Fruit fly (Drosophila melanogaster) whole organism, embryonic: ENCODE measurements around the gene Pdhb.

Experiments used
- Awh ChIP-seq: fragments of 200-800 bp; sonication (Bioruptor generic); IDR thresholded peaks from 2 replicates; pipeline ENCODE4, ENCODE4 v1.3.6; 2022; ENCODE audit warnings: missing biosample characterization, missing genetic modification characterization
- Bdp1 ChIP-seq: fragments of 200-800 bp; sonication (Bioruptor generic); optimal IDR thresholded peaks from 3 replicates; lab custom pipeline; 2016; ENCODE audit warnings: missing biosample characterization, missing genetic modification characterization
- CG12744 ChIP-seq: fragments of 200-800 bp; sonication (Bioruptor generic); optimal IDR thresholded peaks from 2 replicates; lab custom pipeline; 2016; ENCODE audit warnings: missing biosample characterization, missing genetic modification characterization
- CG12942 ChIP-seq: fragments of 200-800 bp; sonication (Bioruptor generic); optimal IDR thresholded peaks from 3 replicates; lab custom pipeline; 2016; ENCODE audit warnings: missing biosample characterization, missing genetic modification characterization
- CG15269 ChIP-seq: fragments of 200-800 bp; sonication (Bioruptor generic); optimal IDR thresholded peaks from 2 replicates; lab custom pipeline; 2018; ENCODE audit warnings: missing biosample characterization, mild to moderate bottlenecking, missing genetic modification characterization, moderate library complexity
- CG15479 ChIP-seq: fragments of 200-800 bp; sonication (Bioruptor generic); optimal IDR thresholded peaks from 3 replicates; lab custom pipeline; 2019; ENCODE audit warnings: missing biosample characterization, mild to moderate bottlenecking, missing genetic modification characterization, moderate library complexity
- CG17912 ChIP-seq: fragments of 200-800 bp; sonication (Bioruptor generic); optimal IDR thresholded peaks from 2 replicates; lab custom pipeline; 2018; ENCODE audit warnings: missing biosample characterization, mild to moderate bottlenecking, missing genetic modification characterization
- CG1832 ChIP-seq: fragments of 200-800 bp; sonication (Bioruptor generic); optimal IDR thresholded peaks from 2 replicates; lab custom pipeline; 2017; ENCODE audit warnings: missing biosample characterization, mild to moderate bottlenecking, missing genetic modification characterization, inconsistent platforms
- CG3065 ChIP-seq: fragments of 200-800 bp; sonication (Bioruptor generic); optimal IDR thresholded peaks from 2 replicates; lab custom pipeline; 2016; ENCODE audit warnings: missing biosample characterization, missing genetic modification characterization
- CG4360 ChIP-seq: fragments of 200-800 bp; sonication (Bioruptor generic); IDR thresholded peaks from 2 replicates; pipeline ENCODE4 v1.3.6; 2022; ENCODE audit warnings: missing biosample characterization, missing genetic modification characterization
- CG5180 ChIP-seq: fragments of 200-800 bp; sonication (Bioruptor generic); optimal IDR thresholded peaks from 3 replicates; lab custom pipeline; 2017; ENCODE audit warnings: missing biosample characterization, missing genetic modification characterization, mild to moderate bottlenecking, moderate library complexity, missing genetic modification reagents
- CG6683 ChIP-seq: fragments of 200-800 bp; sonication (Bioruptor generic); optimal IDR thresholded peaks from 2 replicates; lab custom pipeline; 2017; ENCODE audit warnings: missing biosample characterization, mild to moderate bottlenecking, missing genetic modification characterization, missing genetic modification reagents
- CG7357 ChIP-seq: fragments of 200-800 bp; sonication (Bioruptor generic); IDR thresholded peaks from 3 replicates; pipeline ENCODE4 v1.3.6; 2022; ENCODE audit warnings: missing biosample characterization, missing genetic modification characterization
- CG7786 ChIP-seq: fragments of 200-800 bp; sonication (Bioruptor generic); optimal IDR thresholded peaks from 2 replicates; lab custom pipeline; 2016; ENCODE audit warnings: missing biosample characterization, missing genetic modification characterization
- CG7928 ChIP-seq: fragments of 200-800 bp; sonication (Bioruptor generic); optimal IDR thresholded peaks from 2 replicates; lab custom pipeline; 2017; ENCODE audit warnings: missing biosample characterization, mild to moderate bottlenecking, missing genetic modification characterization
- CG8924 ChIP-seq: fragments of 200-800 bp; optimal IDR thresholded peaks from 3 replicates; lab custom pipeline; 2019; ENCODE audit warnings: missing biosample characterization, mild to moderate bottlenecking, missing genetic modification characterization, moderate library complexity
- CG9932 ChIP-seq: fragments of 200-800 bp; sonication (Bioruptor generic); IDR thresholded peaks from 2 replicates; pipeline ENCODE4 v1.3.6; 2022; ENCODE audit warnings: missing biosample characterization, missing genetic modification characterization
- Ets65A ChIP-seq: fragments of 200-800 bp; sonication (Bioruptor generic); peaks from one replicate; lab custom pipeline; 2016; ENCODE audit warnings: missing biosample characterization, missing genetic modification characterization
- Fer2 ChIP-seq: fragments of 200-800 bp; sonication (Bioruptor generic); optimal IDR thresholded peaks from 2 replicates; lab custom pipeline; 2018; ENCODE audit warnings: missing biosample characterization, mild to moderate bottlenecking, missing genetic modification characterization, moderate library complexity
- GATAe ChIP-seq: fragments of 200-800 bp; sonication (Bioruptor generic); conservative IDR thresholded peaks from 2 replicates; pipeline ENCODE4 v1.3.6; 2022; ENCODE audit warnings: missing biosample characterization, missing genetic modification characterization
- Hr78 ChIP-seq, 2 experiments: fragments of 200-800 bp in 1 of 2; fragments of >200 bp in 1 of 2; sonication (Bioruptor generic) in 1 of 2; optimal IDR thresholded peaks; 2 replicates each; lab custom pipeline; 2017 to 2019; ENCODE audit warnings: missing biosample characterization in 2 of 2, missing genetic modification characterization in 2 of 2, mild to moderate bottlenecking in 1 of 2, moderate library complexity in 1 of 2
- Nf-YA ChIP-seq: fragments of 200-800 bp; sonication (Bioruptor generic); IDR thresholded peaks from 2 replicates; pipeline ENCODE4 v1.3.6; 2022; ENCODE audit warnings: missing biosample characterization, missing genetic modification characterization
- Opbp ChIP-seq: fragments of 200-800 bp; sonication (Bioruptor generic); IDR thresholded peaks from 3 replicates; pipeline ENCODE4 v1.3.6; 2022; ENCODE audit warnings: missing biosample characterization, missing genetic modification characterization; ENCODE audit not compliant: partially characterized antibody
- Poxn ChIP-seq: fragments of 200-800 bp; sonication (Bioruptor generic); IDR thresholded peaks from 2 replicates; pipeline ENCODE4 v1.3.6; 2022; ENCODE audit warnings: missing biosample characterization, missing genetic modification characterization
- Taf1 ChIP-seq: fragments of 200-800 bp; sonication (Bioruptor generic); IDR thresholded peaks from 2 replicates; pipeline ENCODE4 v1.3.6; 2022; ENCODE audit warnings: missing biosample characterization, missing genetic modification characterization
- Xrp1 ChIP-seq: fragments of 200-800 bp; sonication (Bioruptor generic); IDR thresholded peaks from 2 replicates; pipeline ENCODE4 v1.3.6; 2022; ENCODE audit warnings: missing biosample characterization, missing genetic modification characterization
- abd-A ChIP-seq: fragments of 200-800 bp; sonication (Bioruptor generic); optimal IDR thresholded peaks from 3 replicates; lab custom pipeline; 2019; ENCODE audit warnings: missing biosample characterization, mild to moderate bottlenecking, missing genetic modification characterization, moderate library complexity
- ac ChIP-seq: fragments of 200-800 bp; sonication (Bioruptor generic); optimal IDR thresholded peaks from 3 replicates; lab custom pipeline; 2017; ENCODE audit warnings: missing biosample characterization, mild to moderate bottlenecking, missing genetic modification characterization
- bsh ChIP-seq, 2 experiments: fragments of 200-800 bp; sonication (Bioruptor generic); optimal IDR thresholded peaks; 2 replicates each; lab custom pipeline; 2017 to 2018; ENCODE audit warnings: mild to moderate bottlenecking in 2 of 2, missing biosample characterization in 2 of 2, missing genetic modification characterization in 2 of 2, moderate library complexity in 1 of 2
- chif ChIP-seq, 2 experiments: fragments of 200-800 bp; sonication (Bioruptor generic); optimal IDR thresholded peaks; 3 replicates each; lab custom pipeline; 2016; ENCODE audit warnings: missing biosample characterization in 2 of 2, missing genetic modification characterization in 2 of 2
- dati ChIP-seq: fragments of 200-800 bp; sonication (Bioruptor generic); IDR thresholded peaks from 2 replicates; pipeline ENCODE4 v1.3.6; 2022; ENCODE audit warnings: missing biosample characterization, missing genetic modification characterization
- dimm ChIP-seq: fragments of 200-800 bp; sonication (Bioruptor generic); IDR thresholded peaks from 2 replicates; pipeline ENCODE4 v1.3.6; 2022; ENCODE audit warnings: missing biosample characterization, missing genetic modification characterization
- eve ChIP-seq, 2 experiments: fragments of >200 bp; optimal IDR thresholded peaks; 2 replicates each; lab custom pipeline; 2017; ENCODE audit warnings: missing biosample characterization in 2 of 2, missing genetic modification characterization in 2 of 2
- fd3F ChIP-seq: fragments of 200-800 bp; sonication (Bioruptor generic); optimal IDR thresholded peaks from 2 replicates; lab custom pipeline; 2018; ENCODE audit warnings: missing biosample characterization, mild to moderate bottlenecking, missing genetic modification characterization, moderate library complexity
- inv ChIP-seq: fragments of 200-800 bp; sonication (Bioruptor generic); IDR thresholded peaks from 2 replicates; pipeline ENCODE4 v1.3.6; 2022; ENCODE audit warnings: missing biosample characterization, missing genetic modification characterization; ENCODE audit not compliant: partially characterized antibody
- kah ChIP-seq: fragments of 200-800 bp; sonication (Bioruptor generic); optimal IDR thresholded peaks from 2 replicates; lab custom pipeline; 2018; ENCODE audit warnings: missing biosample characterization, mild to moderate bottlenecking, missing genetic modification characterization
- luna ChIP-seq: fragments of 200-800 bp; sonication (Bioruptor generic); optimal IDR thresholded peaks from 2 replicates; lab custom pipeline; 2016; ENCODE audit warnings: missing biosample characterization, missing genetic modification characterization
- mam ChIP-seq: fragments of 200-800 bp; sonication (Bioruptor generic); optimal IDR thresholded peaks from 3 replicates; lab custom pipeline; 2016; ENCODE audit warnings: missing biosample characterization, missing genetic modification characterization
- mirr ChIP-seq: fragments of 200-800 bp; sonication (Bioruptor generic); optimal IDR thresholded peaks from 3 replicates; lab custom pipeline; 2018; ENCODE audit warnings: missing biosample characterization, mild to moderate bottlenecking, missing genetic modification characterization
- otp ChIP-seq: fragments of 200-800 bp; sonication (Bioruptor generic); IDR thresholded peaks from 3 replicates; pipeline ENCODE4, ENCODE4 v1.3.6; 2022; ENCODE audit warnings: missing biosample characterization, missing genetic modification characterization
- pzg ChIP-seq: fragments of 200-800 bp; sonication (Bioruptor generic); optimal IDR thresholded peaks from 3 replicates; lab custom pipeline; 2018; ENCODE audit warnings: missing biosample characterization, mild to moderate bottlenecking, missing genetic modification characterization, moderate library complexity
- ranshi ChIP-seq: fragments of 200-800 bp; sonication (Bioruptor generic); IDR thresholded peaks from 2 replicates; pipeline ENCODE4 v1.3.6; 2022; ENCODE audit warnings: missing biosample characterization, missing genetic modification characterization
- sens ChIP-seq: fragments of 200-800 bp; sonication (Bioruptor generic); peaks from one replicate; lab custom pipeline; 2016; ENCODE audit warnings: missing biosample characterization, missing genetic modification characterization
- sna ChIP-seq: fragments of 200-800 bp; sonication (Bioruptor generic); IDR thresholded peaks from 2 replicates; pipeline ENCODE4 v1.3.6; 2022; ENCODE audit warnings: missing biosample characterization, missing genetic modification characterization; ENCODE audit not compliant: partially characterized antibody
- so ChIP-seq: fragments of 200-800 bp; sonication (Bioruptor generic); IDR thresholded peaks from 3 replicates; pipeline ENCODE4 v1.3.6; 2022; ENCODE audit warnings: missing biosample characterization, missing genetic modification characterization
- sr ChIP-seq: fragments of 200-800 bp; sonication (Bioruptor generic); IDR thresholded peaks from 3 replicates; pipeline ENCODE4 v1.3.6; 2022; ENCODE audit warnings: missing biosample characterization, missing genetic modification characterization
- sug ChIP-seq: fragments of 200-800 bp; optimal IDR thresholded peaks from 2 replicates; lab custom pipeline; 2019; ENCODE audit warnings: missing biosample characterization, mild to moderate bottlenecking, missing genetic modification characterization, moderate library complexity
- tap ChIP-seq: fragments of 200-800 bp; optimal IDR thresholded peaks from 3 replicates; lab custom pipeline; 2019; ENCODE audit warnings: missing biosample characterization, mild to moderate bottlenecking, missing genetic modification characterization, moderate library complexity
- tll ChIP-seq, 2 experiments: fragments of 200-800 bp in 1 of 2; fragments of >200 bp in 1 of 2; sonication (Bioruptor generic) in 1 of 2; optimal IDR thresholded peaks; 2 replicates each; lab custom pipeline; 2017 to 2019; ENCODE audit warnings: missing biosample characterization in 2 of 2, missing genetic modification characterization in 2 of 2, mild to moderate bottlenecking in 1 of 2, moderate library complexity in 1 of 2
- vvl ChIP-seq: fragments of 200-800 bp; sonication (Bioruptor generic); IDR thresholded peaks from 2 replicates; pipeline ENCODE4 v1.3.6; 2022; ENCODE audit warnings: missing biosample characterization, missing genetic modification characterization
- zen ChIP-seq: fragments of 200-800 bp; sonication (Bioruptor generic); optimal IDR thresholded peaks from 3 replicates; lab custom pipeline; 2018; ENCODE audit warnings: missing biosample characterization, mild to moderate bottlenecking, missing genetic modification characterization, moderate library complexity

Gene Pdhb

DNA sequence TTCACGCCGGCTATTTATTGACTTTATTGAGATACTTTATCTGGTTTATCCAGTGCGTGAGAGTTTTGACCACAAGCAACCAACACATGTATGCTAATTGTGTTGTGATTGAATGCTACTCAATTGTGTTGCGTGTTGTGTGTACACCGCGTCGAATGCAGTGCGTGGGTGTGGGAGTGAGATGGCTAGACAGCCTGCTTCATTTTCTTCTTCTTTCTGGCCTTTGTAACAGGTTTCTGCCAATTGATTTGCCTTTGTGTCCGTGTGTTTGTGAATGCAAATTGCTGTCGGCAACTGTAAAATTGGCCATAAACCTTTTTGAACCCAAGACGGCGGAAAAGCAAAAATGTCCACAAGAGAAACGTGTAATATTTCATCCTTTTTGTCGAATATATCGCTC is 26.0 kb upstream of the Pdhb start (continued):
- TF ChIP-seq Fer2 (tag; lab: Kevin White, UChicago) (no peak), sens (GFP tag; lab: Kevin White, UChicago) (peak; percentile 66), CG7928 (GFP tag; lab: Kevin White, UChicago) (no peak), Hr78 (GFP tag; optimal IDR thresholded peaks at IDR 0.05; lab: Kevin White, UChicago) (no peak), Bdp1 (GFP tag; lab: Kevin White, UChicago) (no peak), CG7786 (GFP tag; lab: Kevin White, UChicago) (no peak), Xrp1 (GFP tag; lab: Robert Waterston, UW) (no peak), Nf-YA (GFP tag; lab: Robert Waterston, UW) (no peak), CG4360 (GFP tag; lab: Robert Waterston, UW) (no peak), CG12744 (GFP tag; lab: Kevin White, UChicago) (no peak), otp (GFP tag; lab: Robert Waterston, UW) (peak; percentile 20; the same call in 1 of the 3 replicates), CG12942 (GFP tag; lab: Kevin White, UChicago) (no peak), tap (tag; lab: Kevin White, UChicago) (no peak), chif (GFP tag; optimal IDR thresholded peaks at IDR 0.05; lab: Kevin White, UChicago) (no peak), sr (GFP tag; lab: Robert Waterston, UW) (peak; percentile 69; the same call in 2 of the 3 replicates), CG15479 (GFP tag; lab: Kevin White, UChicago) (peak; percentile 73), CG3065 (GFP tag; lab: Kevin White, UChicago) (no peak), fd3F (GFP tag; lab: Kevin White, UChicago) (no peak), CG5180 (GFP tag; lab: Kevin White, UChicago) (peak; percentile 31), mam (GFP tag; lab: Kevin White, UChicago) (no peak), Poxn (GFP tag; lab: Robert Waterston, UW) (no peak), kah (GFP tag; lab: Kevin White, UChicago) (peak; percentile 6), sna (no peak), zen (tag; lab: Kevin White, UChicago) (peak; percentile 46), ranshi (GFP tag; lab: Robert Waterston, UW) (no peak), dimm (GFP tag; lab: Robert Waterston, UW) (no peak), Taf1 (GFP tag; lab: Robert Waterston, UW) (no peak), abd-A (tag; lab: Kevin White, UChicago) (no peak), inv (GFP tag; lab: Robert Waterston, UW) (no peak), eve (GFP tag; optimal IDR thresholded peaks at IDR 0.05; lab: Kevin White, UChicago) (peak in 1 of 2 experiments; percentile 11), luna (GFP tag; lab: Kevin White, UChicago) (no peak), Ets65A (GFP tag; lab: Kevin White, UChicago) (no peak), CG6683 (GFP tag; lab: Kevin White, UChicago) (no peak), Opbp (GFP tag; lab: Robert Waterston, UW) (no peak), sug (tag; lab: Kevin White, UChicago) (no peak), tll (GFP tag; optimal IDR thresholded peaks at IDR 0.05; lab: Kevin White, UChicago) (peak in 1 of 2 experiments; percentile 59), CG7357 (GFP tag; lab: Robert Waterston, UW) (no peak), bsh (GFP tag; optimal IDR thresholded peaks at IDR 0.05; lab: Kevin White, UChicago) (no peak), mirr (GFP tag; lab: Kevin White, UChicago) (no peak), ac (no peak), CG17912 (no peak), vvl (peak; percentile 8; the same call in 1 of the 2 replicates), GATAe (GFP tag; lab: Robert Waterston, UW) (no peak), pzg (GFP tag; lab: Kevin White, UChicago) (no peak), CG1832 (GFP tag; lab: Kevin White, UChicago) (peak; percentile 14), CG15269 (tag; lab: Kevin White, UChicago) (no peak), CG8924 (tag; lab: Kevin White, UChicago) (no peak), so (GFP tag; lab: Robert Waterston, UW) (0 out of 3 replicates have a peak, but pooled peaks have one; percentile 20), dati (no peak), CG9932 (GFP tag; lab: Robert Waterston, UW) (no peak), Awh (GFP tag; lab: Robert Waterston, UW) (peak; percentile 35; the same call in 1 of the 2 replicates)
